Fruit fly (Drosophila melanogaster): ENCODE measurements around the gene f-cup.

Gene f-cup

dm6 chr3R:13716827-13717226 lies 16.2 kb upstream of the f-cup start:
- no peak for TF ChIP-seq insv (optimal IDR thresholded peaks at IDR 0.05)
- TF ChIP-seq Myc (optimal IDR thresholded peaks at IDR 0.05) = no peak
- TF ChIP-seq Sin3A (optimal IDR thresholded peaks at IDR 0.05) = no peak

dm6 chr3R:13715674-13716454 lies 15.2 kb upstream of the f-cup start:
- no peak for TF ChIP-seq ttk (optimal IDR thresholded peaks at IDR 0.05)
- no peak for TF ChIP-seq h (optimal IDR thresholded peaks at IDR 0.05)
- no peak for TF ChIP-seq Sin3A (optimal IDR thresholded peaks at IDR 0.05)
- TF ChIP-seq psq (optimal IDR thresholded peaks at IDR 0.05) = no peak
- TF ChIP-seq insv (optimal IDR thresholded peaks at IDR 0.05) = no peak

- TF ChIP-seq psq (optimal IDR thresholded peaks at IDR 0.05) (no peak), Myc (optimal IDR thresholded peaks at IDR 0.05) (no peak), insv (optimal IDR thresholded peaks at IDR 0.05) (no peak), h (optimal IDR thresholded peaks at IDR 0.05) (no peak), Sin3A (optimal IDR thresholded peaks at IDR 0.05) (no peak)
Measured at dm6 chr3R:13715012-13715673, 14.5 kb upstream of the f-cup start, which contains the start of gene kmr. Gene kmr, plus strand, starts transcription at chr3R:13715207.

dm6 chr3R:13713984-13714532 lies 13.4 kb upstream of the f-cup start:
- no peak for TF ChIP-seq ttk (optimal IDR thresholded peaks at IDR 0.05)
- TF ChIP-seq Sin3A (optimal IDR thresholded peaks at IDR 0.05) = no peak
- TF ChIP-seq h (optimal IDR thresholded peaks at IDR 0.05) = no peak
- no peak for TF ChIP-seq psq (optimal IDR thresholded peaks at IDR 0.05)
- no peak for TF ChIP-seq Myc (optimal IDR thresholded peaks at IDR 0.05)
- TF ChIP-seq insv (optimal IDR thresholded peaks at IDR 0.05) = no peak

dm6 chr3R:13713541-13713940 lies 12.9 kb upstream of the f-cup start:
- TF ChIP-seq insv (optimal IDR thresholded peaks at IDR 0.05) (no peak), h (optimal IDR thresholded peaks at IDR 0.05) (no peak), Myc (optimal IDR thresholded peaks at IDR 0.05) (no peak), psq (optimal IDR thresholded peaks at IDR 0.05) (no peak), Sin3A (optimal IDR thresholded peaks at IDR 0.05) (no peak)

- TF ChIP-seq Sin3A (optimal IDR thresholded peaks at IDR 0.05) = no peak
- TF ChIP-seq Myc (optimal IDR thresholded peaks at IDR 0.05) = no peak
- TF ChIP-seq h (optimal IDR thresholded peaks at IDR 0.05) = no peak
- no peak for TF ChIP-seq ttk (optimal IDR thresholded peaks at IDR 0.05)
- TF ChIP-seq psq (optimal IDR thresholded peaks at IDR 0.05) = no peak
- TF ChIP-seq insv (optimal IDR thresholded peaks at IDR 0.05) = no peak
Measured at dm6 chr3R:13711735-13712134, 11.1 kb upstream of the f-cup start, which contains the start of the genes primo-1 and primo-2. Gene primo-1, minus strand, starts transcription at chr3R:13711835. Gene primo-2, minus strand, starts transcription at chr3R:13711835.

- TF ChIP-seq h (optimal IDR thresholded peaks at IDR 0.05) (no peak), Sin3A (optimal IDR thresholded peaks at IDR 0.05) (no peak), Myc (optimal IDR thresholded peaks at IDR 0.05) (no peak), insv (optimal IDR thresholded peaks at IDR 0.05) (no peak), psq (optimal IDR thresholded peaks at IDR 0.05) (no peak), ttk (optimal IDR thresholded peaks at IDR 0.05) (no peak)
Measured at dm6 chr3R:13710645-13711044, 10.0 kb upstream of the f-cup start.

- TF ChIP-seq psq (optimal IDR thresholded peaks at IDR 0.05) (no peak), insv (optimal IDR thresholded peaks at IDR 0.05) (no peak), Myc (optimal IDR thresholded peaks at IDR 0.05) (no peak), ttk (optimal IDR thresholded peaks at IDR 0.05) (no peak), h (optimal IDR thresholded peaks at IDR 0.05) (no peak), Sin3A (optimal IDR thresholded peaks at IDR 0.05) (no peak)
Measured at dm6 chr3R:13709839-13710238, 9.2 kb upstream of the f-cup start, which contains the start of gene Argp. Gene Argp, minus strand, starts transcription at chr3R:13709939.

- no peak for TF ChIP-seq insv (optimal IDR thresholded peaks at IDR 0.05)
Measured at dm6 chr3R:13706457-13706856, 5.8 kb upstream of the f-cup start, which contains the start of gene Adgf-C. Gene Adgf-C, plus strand, starts transcription at chr3R:13706757.

dm6 chr3R:13705292-13705885 lies 4.8 kb upstream of the f-cup start, which contains the start of gene Adgf-D:
Gene Adgf-D, minus strand, starts transcription at chr3R:13705402.
- TF ChIP-seq Sin3A (optimal IDR thresholded peaks at IDR 0.05) (no peak), insv (optimal IDR thresholded peaks at IDR 0.05) (no peak), h (optimal IDR thresholded peaks at IDR 0.05) (no peak), ttk (optimal IDR thresholded peaks at IDR 0.05) (no peak), Myc (optimal IDR thresholded peaks at IDR 0.05) (no peak), psq (optimal IDR thresholded peaks at IDR 0.05) (no peak)

dm6 chr3R:13700192-13700591 lies 446 bp downstream of the f-cup start, which contains the start of gene ninaB:
Gene ninaB, plus strand, starts transcription at chr3R:13700565.
- no peak for TF ChIP-seq Myc (optimal IDR thresholded peaks at IDR 0.05)
- TF ChIP-seq ttk (optimal IDR thresholded peaks at IDR 0.05) = no peak
- TF ChIP-seq insv (optimal IDR thresholded peaks at IDR 0.05) = no peak
- no peak for TF ChIP-seq h (optimal IDR thresholded peaks at IDR 0.05)
- TF ChIP-seq psq (optimal IDR thresholded peaks at IDR 0.05) = no peak
- no peak for TF ChIP-seq Sin3A (optimal IDR thresholded peaks at IDR 0.05)

dm6 chr3R:13699350-13699749 lies 1.3 kb downstream of the f-cup start:
- TF ChIP-seq psq (optimal IDR thresholded peaks at IDR 0.05) = no peak
- no peak for TF ChIP-seq Myc (optimal IDR thresholded peaks at IDR 0.05)
- no peak for TF ChIP-seq Sin3A (optimal IDR thresholded peaks at IDR 0.05)
- no peak for TF ChIP-seq h (optimal IDR thresholded peaks at IDR 0.05)
- TF ChIP-seq insv (optimal IDR thresholded peaks at IDR 0.05) = no peak
- TF ChIP-seq ttk (optimal IDR thresholded peaks at IDR 0.05) = no peak

All from Kc167 (cell line).